Fruit fly (Drosophila melanogaster) whole organism, adult: ENCODE results near the gene anox.

Source experiments
- CG11617 ChIP-seq: fragments of 200-800 bp; sonication (Bioruptor generic); optimal IDR thresholded peaks from 2 replicates; lab custom pipeline; 2017; ENCODE audit warnings: mild to moderate bottlenecking, missing biosample characterization, missing genetic modification reagents, missing genetic modification characterization
- CG12768 ChIP-seq: fragments of 200-800 bp; sonication (Bioruptor generic); optimal IDR thresholded peaks from 2 replicates; lab custom pipeline; 2017; ENCODE audit warnings: missing biosample characterization, missing genetic modification characterization, mild to moderate bottlenecking, moderate library complexity, missing genetic modification reagents
- CG14711 ChIP-seq: fragments of 200-800 bp; sonication (Bioruptor generic); optimal IDR thresholded peaks from 2 replicates; lab custom pipeline; 2018; ENCODE audit warnings: missing biosample characterization, mild to moderate bottlenecking, missing genetic modification characterization, moderate library complexity
- Crg-1 ChIP-seq: fragments of 200-800 bp; sonication (Bioruptor generic); optimal IDR thresholded peaks from 2 replicates; lab custom pipeline; 2016; ENCODE audit warnings: missing biosample characterization, missing genetic modification characterization
- Hr96 ChIP-seq: fragments of 200-800 bp; sonication (Bioruptor generic); optimal IDR thresholded peaks from 2 replicates; lab custom pipeline; 2016; ENCODE audit warnings: missing biosample characterization, missing genetic modification characterization
- kay ChIP-seq: fragments of 200-800 bp; sonication (Bioruptor generic); peaks from one replicate; lab custom pipeline; 2016; ENCODE audit warnings: missing biosample characterization, missing genetic modification characterization, borderline replicate concordance
- pad ChIP-seq: fragments of 200-800 bp; sonication (Bioruptor generic); optimal IDR thresholded peaks from 3 replicates; lab custom pipeline; 2017; ENCODE audit warnings: missing biosample characterization, missing genetic modification characterization, mild to moderate bottlenecking, moderate library complexity, missing genetic modification reagents

DNA sequence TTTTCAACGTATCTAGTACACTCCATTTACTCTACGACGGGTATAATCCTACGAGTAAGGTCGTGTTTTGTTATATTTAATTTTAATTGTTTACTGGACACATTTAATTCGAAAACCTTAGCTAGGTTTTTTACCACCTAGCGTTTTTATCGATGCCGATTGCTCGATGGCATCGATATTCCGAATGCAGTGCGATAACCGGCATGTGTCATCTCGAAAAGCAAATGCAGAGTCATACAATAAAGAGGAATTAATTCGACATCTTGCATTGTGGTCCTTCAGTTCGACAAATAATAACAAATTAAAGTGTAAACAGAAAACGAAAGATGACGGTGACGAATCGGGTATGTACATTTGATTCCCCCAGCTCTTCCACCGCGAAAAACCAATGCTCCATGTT lies 3.2 kb downstream of the anox start, which contains the start of gene Rpt6:
- TF ChIP-seq kay (GFP tag; lab: Kevin White, UChicago) (no peak), pad (GFP tag; lab: Kevin White, UChicago) (no peak), CG14711 (tag; lab: Kevin White, UChicago) (no peak), Hr96 (GFP tag; lab: Kevin White, UChicago) (no peak), Crg-1 (no peak), CG11617 (GFP tag; lab: Kevin White, UChicago) (no peak), CG12768 (GFP tag; lab: Kevin White, UChicago) (no peak)
